Fruit fly (Drosophila melanogaster): ENCODE data around the gene CG9135.
A peak's percentile ranks its signal among the peaks of the same experiment; 100 is the strongest.

The CG9135 gene

DNA sequence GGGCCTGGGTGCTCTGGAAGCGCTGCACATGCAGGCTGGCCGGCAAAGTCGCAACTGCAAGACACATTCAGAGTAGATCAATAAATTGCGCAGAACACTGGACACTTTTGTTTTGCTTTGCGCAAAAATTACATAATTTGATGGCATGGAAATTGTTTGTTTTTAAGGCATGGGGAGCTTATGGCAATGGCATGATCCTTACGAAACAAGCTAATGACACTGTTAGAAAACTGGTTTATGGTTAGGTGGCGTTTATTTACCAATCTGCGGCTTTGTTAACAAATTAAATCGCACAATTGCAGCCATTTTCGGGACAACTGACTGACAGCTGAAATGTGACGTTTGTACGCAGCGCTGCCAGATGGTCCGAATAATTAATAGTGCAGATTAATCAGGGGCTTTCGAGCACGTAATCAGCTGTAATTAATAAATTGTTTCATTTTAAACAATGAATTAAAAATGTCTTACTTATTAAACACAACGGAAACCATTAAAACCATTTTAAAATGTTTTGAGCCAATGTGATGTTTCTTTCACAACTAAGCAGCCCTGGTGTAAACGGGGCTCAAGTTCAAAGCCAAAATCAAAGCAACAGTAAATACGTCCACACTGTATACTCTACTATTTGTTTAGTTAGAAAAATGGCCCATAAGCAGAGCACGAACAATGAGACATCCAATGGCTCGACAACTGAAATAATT lies 11.9 kb downstream of the CG9135 start, which contains the start of the genes ND-51 and CG13994 (continued):
- TF ChIP-seq sqz (GFP tag; optimal IDR thresholded peaks at IDR 0.05) (no peak), Ada2b (GFP tag; IDR thresholded peaks at IDR 0.05) (peak; percentile 85), sens-2 (GFP tag; IDR thresholded peaks at IDR 0.05) (peak; percentile 65), tna (GFP tag; IDR thresholded peaks at IDR 0.05; ENCODE audit: partially characterized antibody) (no peak), CG18011 (GFP tag; optimal IDR thresholded peaks at IDR 0.05) (peak; percentile 63), shn (GFP tag; optimal IDR thresholded peaks at IDR 0.05) (peak; percentile 76), Dref (GFP tag; IDR thresholded peaks at IDR 0.05) (peak; percentile 41), sna (GFP tag; IDR thresholded peaks at IDR 0.05; ENCODE audit: partially characterized antibody) (no peak; the same call in 1 of the 2 replicates), sima (GFP tag; optimal IDR thresholded peaks at IDR 0.05) (peak; percentile 18), CG8944 (GFP tag; optimal IDR thresholded peaks at IDR 0.05) (peak; percentile 70), gro (GFP tag; optimal IDR thresholded peaks at IDR 0.05) (peak; percentile 87), Oli (tag; optimal IDR thresholded peaks at IDR 0.05) (peak; percentile 69), CG18476 (GFP tag; optimal IDR thresholded peaks at IDR 0.05) (peak; percentile 71), Awh (GFP tag; IDR thresholded peaks at IDR 0.05) (peak; percentile 69), bab2 (GFP tag; optimal IDR thresholded peaks at IDR 0.05) (peak; percentile 91), CG15269 (tag; optimal IDR thresholded peaks at IDR 0.05) (peak; percentile 83), CG3838 (GFP tag; optimal IDR thresholded peaks at IDR 0.05) (peak; percentile 70), Antp (GFP tag; optimal IDR thresholded peaks at IDR 0.05) (peak; percentile 89), scrt (GFP tag; optimal IDR thresholded peaks at IDR 0.05) (peak; percentile 70)

DNA sequence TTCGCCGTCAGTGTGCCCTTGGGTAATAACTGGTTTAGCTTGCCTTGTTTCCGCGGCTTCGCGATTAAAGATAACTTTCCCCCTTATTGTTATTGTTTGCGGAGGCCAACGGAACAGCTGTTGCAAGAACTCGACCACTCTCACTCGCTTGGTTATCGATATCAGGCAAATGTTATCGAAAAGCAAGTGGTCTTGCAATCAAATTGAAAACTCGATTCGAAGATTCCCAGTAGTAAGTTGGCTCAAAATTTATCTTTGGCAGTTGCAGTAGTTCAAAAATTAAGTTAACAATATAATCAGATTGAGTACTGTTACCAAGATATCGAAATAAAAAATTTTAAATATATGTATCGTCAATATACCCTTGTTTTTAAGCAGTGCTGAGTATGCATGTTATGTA lies 15.2 kb downstream of the CG9135 start, which contains the start of the genes Fbw5 and CG9147:
Fbw5 (minus strand) TSS at position 131 of the 400 bp plus-strand sequence.
CG9147 (plus strand) TSS at position 175 of the 400 bp plus-strand sequence.
- TF ChIP-seq btn (GFP tag; optimal IDR thresholded peaks at IDR 0.05) (peak; percentile 99), Doc2 (GFP tag; IDR thresholded peaks at IDR 0.05) (peak; percentile 95), CG14050 (GFP tag; IDR thresholded peaks at IDR 0.05) (peak; percentile 100), CG18262 (tag; optimal IDR thresholded peaks at IDR 0.05) (peak; percentile 99), CG16813 (GFP tag; IDR thresholded peaks at IDR 0.05; ENCODE audit: partially characterized antibody) (peak; percentile 46; the same call in 1 of the 3 replicates), H15 (GFP tag; IDR thresholded peaks at IDR 0.05) (peak; percentile 99), CG8924 (tag; optimal IDR thresholded peaks at IDR 0.05) (peak; percentile 100), CG11398 (GFP tag; optimal IDR thresholded peaks at IDR 0.05) (peak; percentile 99), pnt (GFP tag; optimal IDR thresholded peaks at IDR 0.05) (peak; percentile 99), lola (GFP tag; optimal IDR thresholded peaks at IDR 0.05) (peak in 1 of 3 experiments; percentile 100), Nf-YC (tag; optimal IDR thresholded peaks at IDR 0.05) (peak; percentile 88), so (GFP tag; IDR thresholded peaks at IDR 0.05) (peak; percentile 100), E2f1 (GFP tag; IDR thresholded peaks at IDR 0.05) (peak; percentile 99), CG18011 (GFP tag; optimal IDR thresholded peaks at IDR 0.05) (peak; percentile 93), CG12659 (GFP tag; optimal IDR thresholded peaks at IDR 0.05) (peak; percentile 100), eyg (GFP tag; optimal IDR thresholded peaks at IDR 0.05) (peak; percentile 99), Max (GFP tag; optimal IDR thresholded peaks at IDR 0.05) (peak; percentile 100), CG7372 (GFP tag; IDR thresholded peaks at IDR 0.05) (peak; percentile 99), CG3726 (GFP tag; IDR thresholded peaks at IDR 0.05) (peak; percentile 99), kah (GFP tag; optimal IDR thresholded peaks at IDR 0.05) (peak; percentile 98), ttk (GFP tag; IDR thresholded peaks at IDR 0.05) (peak; percentile 100), usp (GFP tag; optimal IDR thresholded peaks at IDR 0.05) (no peak), sna (GFP tag; IDR thresholded peaks at IDR 0.05; ENCODE audit: partially characterized antibody) (peak; percentile 62; the same call in 1 of the 2 replicates), pho (GFP tag; optimal IDR thresholded peaks at IDR 0.05) (peak; percentile 99), CG4617 (GFP tag; optimal IDR thresholded peaks at IDR 0.05; ENCODE audit: borderline replicate concordance) (peak; percentile 100), NC2β (GFP tag; optimal IDR thresholded peaks at IDR 0.05) (peak; percentile 99), CG11456 (GFP tag; IDR thresholded peaks at IDR 0.05) (peak; percentile 100), B-H1 (GFP tag; IDR thresholded peaks at IDR 0.05) (peak; percentile 99), Lpt (GFP tag; optimal IDR thresholded peaks at IDR 0.05) (no peak), zfh1 (GFP tag; IDR thresholded peaks at IDR 0.05) (peak; percentile 100), CG9609 (GFP tag; optimal IDR thresholded peaks at IDR 0.05) (peak; percentile 99), CG1602 (GFP tag; optimal IDR thresholded peaks at IDR 0.05) (peak; percentile 100)
